Worm (Caenorhabditis elegans) whole organism, young adult: Measurements from ENCODE around the gene C55B6.4.

Experiments used
- B0035.1 ChIP-seq: sonication (generic microtip); optimal IDR thresholded peaks from 2 replicates; lab custom pipeline; 2016; ENCODE audit warnings: missing genetic modification characterization, mild to moderate bottlenecking, missing compliant biosample characterization, missing genotype, missing genetic modification reagents
- B0261.1 ChIP-seq: sonication (generic microtip); optimal IDR thresholded peaks from 2 replicates; lab custom pipeline; 2016; ENCODE audit warnings: mild to moderate bottlenecking, missing genetic modification characterization, moderate library complexity, missing compliant biosample characterization
- C17E4.6 ChIP-seq: fragments of 200-800 bp; sonication (Bioruptor generic); IDR thresholded peaks from 2 replicates; pipeline ENCODE4 v1.3.6; 2022; ENCODE audit warnings: missing genetic modification reagents, missing genetic modification characterization, missing compliant biosample characterization
- K12H6.12 ChIP-seq: fragments of 200-800 bp; sonication (Bioruptor generic); optimal IDR thresholded peaks from 2 replicates; lab custom pipeline; 2018; ENCODE audit warnings: mild to moderate bottlenecking, missing genetic modification characterization, missing compliant biosample characterization
- Y53G8AR.9 ChIP-seq: fragments of 200-800 bp; sonication (Bioruptor generic); conservative IDR thresholded peaks from 2 replicates; pipeline ENCODE4 v1.3.6; 2022; ENCODE audit warnings: missing genetic modification reagents, missing genetic modification characterization, missing compliant biosample characterization
- Y67H2A.10 ChIP-seq: fragments of 200-800 bp; sonication (Bioruptor generic); conservative IDR thresholded peaks from 2 replicates; pipeline ENCODE4 v1.3.6; 2022; ENCODE audit warnings: missing genetic modification reagents, missing genetic modification characterization, missing compliant biosample characterization
- attf-6 ChIP-seq: fragments of 200-800 bp; sonication (Bioruptor generic); IDR thresholded peaks from 2 replicates; pipeline ENCODE4 v1.3.6; 2022; ENCODE audit warnings: missing genetic modification reagents, missing genetic modification characterization, missing compliant biosample characterization
- ccch-3 ChIP-seq: fragments of 200-800 bp; sonication (Bioruptor generic); optimal IDR thresholded peaks from 2 replicates; lab custom pipeline; 2018; ENCODE audit warnings: mild to moderate bottlenecking, missing genetic modification characterization, missing compliant biosample characterization
- cebp-1 ChIP-seq, 2 experiments: fragments of 200-800 bp in 1 of 2; sonication (Bioruptor generic) in 1 of 2; sonication (generic microtip) in 1 of 2; IDR thresholded peaks in 1 of 2; optimal IDR thresholded peaks in 1 of 2; 2 replicates each; pipeline versions ENCODE4 v1.3.6 to Lab custom; 2017 to 2022; ENCODE audit warnings: missing compliant biosample characterization in 2 of 2, missing genetic modification characterization in 2 of 2, mild to moderate bottlenecking in 1 of 2, missing genetic modification reagents in 1 of 2, moderate library complexity in 1 of 2
- ceh-27 ChIP-seq: fragments of 200-800 bp; sonication (Bioruptor generic); optimal IDR thresholded peaks from 2 replicates; lab custom pipeline; 2018; ENCODE audit warnings: mild to moderate bottlenecking, missing genetic modification characterization, moderate library complexity, missing compliant biosample characterization
- ceh-40 ChIP-seq: fragments of 200-800 bp; sonication (Bioruptor generic); IDR thresholded peaks from 2 replicates; pipeline ENCODE4 v1.3.6; 2022; ENCODE audit warnings: missing genetic modification characterization, missing compliant biosample characterization
- chd-7 ChIP-seq: sonication (generic microtip); optimal IDR thresholded peaks from 2 replicates; lab custom pipeline; 2016; ENCODE audit warnings: mild to moderate bottlenecking, missing genetic modification characterization, moderate library complexity, missing compliant biosample characterization
- dox-1 ChIP-seq: fragments of 200-800 bp; sonication (Bioruptor generic); IDR thresholded peaks from 2 replicates; pipeline ENCODE4 v1.3.6; 2022; ENCODE audit warnings: missing genetic modification reagents, missing genetic modification characterization, missing compliant biosample characterization
- egrh-3 ChIP-seq: fragments of 200-800 bp; sonication (Bioruptor generic); IDR thresholded peaks from 2 replicates; pipeline ENCODE4 v1.3.6; 2022; ENCODE audit warnings: missing genetic modification reagents, missing genetic modification characterization, missing compliant biosample characterization
- ekl-4 ChIP-seq: fragments of 200-800 bp; sonication (Bioruptor generic); IDR thresholded peaks from 2 replicates; pipeline ENCODE4 v1.3.6; 2022; ENCODE audit warnings: missing genetic modification reagents, missing genetic modification characterization, missing compliant biosample characterization
- ets-4 ChIP-seq: fragments of 200-800 bp; sonication (Bioruptor generic); optimal IDR thresholded peaks from 2 replicates; lab custom pipeline; 2018; ENCODE audit warnings: mild to moderate bottlenecking, missing genetic modification characterization, missing compliant biosample characterization
- fkh-3 ChIP-seq: sonication (generic microtip); optimal IDR thresholded peaks from 2 replicates; lab custom pipeline; 2016; ENCODE audit warnings: mild to moderate bottlenecking, missing genetic modification characterization, missing compliant biosample characterization
- gei-17 ChIP-seq: fragments of 200-800 bp; sonication (Bioruptor generic); optimal IDR thresholded peaks from 2 replicates; lab custom pipeline; 2018; ENCODE audit warnings: mild to moderate bottlenecking, missing genetic modification characterization, missing compliant biosample characterization
- hlh-12 ChIP-seq: sonication (generic microtip); optimal IDR thresholded peaks from 2 replicates; lab custom pipeline; 2016; ENCODE audit warnings: missing genetic modification characterization, missing compliant biosample characterization
- hlh-26 ChIP-seq: fragments of 200-800 bp; sonication (Bioruptor generic); conservative IDR thresholded peaks from 2 replicates; pipeline ENCODE4 v1.3.6; 2022; ENCODE audit warnings: missing genetic modification reagents, missing genetic modification characterization, missing compliant biosample characterization
- hmg-20 ChIP-seq: fragments of 200-800 bp; sonication (Bioruptor generic); IDR thresholded peaks from 2 replicates; pipeline ENCODE4 v1.3.6; 2022; ENCODE audit warnings: missing genetic modification reagents, missing genetic modification characterization, missing compliant biosample characterization
- hrde-1 ChIP-seq: sonication (generic microtip); optimal IDR thresholded peaks from 2 replicates; lab custom pipeline; 2016; ENCODE audit warnings: missing genetic modification characterization, mild to moderate bottlenecking, missing compliant biosample characterization, moderate library complexity, missing genotype, missing genetic modification reagents, borderline replicate concordance
- lag-1 ChIP-seq: fragments of 200-800 bp; sonication (Bioruptor generic); IDR thresholded peaks from 2 replicates; pipeline ENCODE4 v1.3.6; 2022; ENCODE audit warnings: missing genetic modification reagents, missing genetic modification characterization, missing compliant biosample characterization
- let-607 ChIP-seq, 2 experiments: fragments of 200-800 bp in 1 of 2; sonication (Bioruptor generic) in 1 of 2; sonication (generic microtip) in 1 of 2; optimal IDR thresholded peaks; 2 replicates each; lab custom pipeline; 2016 to 2018; ENCODE audit warnings: mild to moderate bottlenecking in 2 of 2, missing compliant biosample characterization in 2 of 2, missing genetic modification characterization in 2 of 2, moderate library complexity in 2 of 2, missing genotype in 1 of 2
- lin-26 ChIP-seq: fragments of 200-800 bp; sonication (Bioruptor generic); IDR thresholded peaks from 2 replicates; pipeline ENCODE4 v1.3.6; 2022; ENCODE audit warnings: missing genetic modification reagents, missing genetic modification characterization, missing compliant biosample characterization
- lin-54 ChIP-seq: fragments of 200-800 bp; sonication (Bioruptor generic); optimal IDR thresholded peaks from 2 replicates; lab custom pipeline; 2018; ENCODE audit warnings: mild to moderate bottlenecking, missing genetic modification characterization, missing compliant biosample characterization
- madf-6 ChIP-seq: fragments of 200-800 bp; sonication (Bioruptor generic); IDR thresholded peaks from 2 replicates; pipeline ENCODE4 v1.3.6; 2022; ENCODE audit warnings: missing genetic modification reagents, missing genetic modification characterization, missing compliant biosample characterization
- mel-28 ChIP-seq: sonication (generic microtip); optimal IDR thresholded peaks from 2 replicates; lab custom pipeline; 2016; ENCODE audit warnings: borderline replicate concordance, mild to moderate bottlenecking, missing genetic modification characterization, missing compliant biosample characterization
- nfya-1 ChIP-seq: sonication (generic microtip); optimal IDR thresholded peaks from 2 replicates; lab custom pipeline; 2017; ENCODE audit warnings: antibody characterized with exemption, missing compliant biosample characterization, missing genetic modification characterization, borderline replicate concordance; ENCODE audit not compliant: insufficient read depth
- nfya-2 ChIP-seq: fragments of 200-800 bp; sonication (Bioruptor generic); IDR thresholded peaks from 2 replicates; pipeline ENCODE4 v1.3.6; 2022; ENCODE audit warnings: missing genetic modification reagents, missing genetic modification characterization, missing compliant biosample characterization
- nfyb-1 ChIP-seq: fragments of 200-800 bp; sonication (Bioruptor generic); IDR thresholded peaks from 2 replicates; pipeline ENCODE4 v1.3.6; 2022; ENCODE audit warnings: missing genetic modification reagents, missing genetic modification characterization, missing compliant biosample characterization
- nhr-90 ChIP-seq: sonication (generic microtip); optimal IDR thresholded peaks from 2 replicates; lab custom pipeline; 2016; ENCODE audit warnings: missing genotype, mild to moderate bottlenecking, missing genetic modification characterization, missing compliant biosample characterization
- pbrm-1 ChIP-seq: fragments of 200-800 bp; sonication (Bioruptor generic); IDR thresholded peaks from 2 replicates; pipeline ENCODE4 v1.3.6; 2022; ENCODE audit warnings: missing genetic modification reagents, missing genetic modification characterization, missing compliant biosample characterization
- pha-4 ChIP-seq: fragments of 150-350 bp; sonication (generic microtip); optimal IDR thresholded peaks from 2 replicates; lab custom pipeline; 2014; ENCODE audit warnings: missing biosample characterization, missing genetic modification reagents, missing genetic modification characterization
- snpc-3.4 ChIP-seq: sonication (generic microtip); optimal IDR thresholded peaks from 2 replicates; lab custom pipeline; 2017; ENCODE audit warnings: missing genetic modification characterization, mild to moderate bottlenecking, missing compliant biosample characterization, antibody characterized with exemption, moderate library complexity, missing genotype, missing genetic modification reagents
- snpc-4 ChIP-seq, 5 experiments: fragments of 150-350 bp in 1 of 5; sonication (generic microtip) in 4 of 5; optimal IDR thresholded peaks; 2 replicates each; lab custom pipeline; 2014 to 2018; ENCODE audit warnings: missing genetic modification characterization in 5 of 5, missing biosample characterization in 3 of 5, antibody characterized with exemption in 2 of 5, mild to moderate bottlenecking in 2 of 5, missing compliant biosample characterization in 2 of 5, missing genotype in 2 of 5, moderate library complexity in 2 of 5, missing genetic modification reagents in 1 of 5
- tlf-1 ChIP-seq: fragments of 200-800 bp; sonication (Bioruptor generic); optimal IDR thresholded peaks from 2 replicates; lab custom pipeline; 2018; ENCODE audit warnings: mild to moderate bottlenecking, missing genetic modification characterization, missing compliant biosample characterization
- unc-130 ChIP-seq: sonication (generic microtip); optimal IDR thresholded peaks from 2 replicates; lab custom pipeline; 2016; ENCODE audit warnings: missing genetic modification reagents, missing genetic modification characterization, missing compliant biosample characterization
- zfh-2 ChIP-seq: fragments of 200-800 bp; sonication (Bioruptor generic); conservative IDR thresholded peaks from 2 replicates; pipeline ENCODE4 v1.3.6; 2022; ENCODE audit warnings: missing genetic modification reagents, missing genetic modification characterization, missing compliant biosample characterization
- zim-3 ChIP-seq: sonication (generic microtip); optimal IDR thresholded peaks from 2 replicates; lab custom pipeline; 2017; ENCODE audit warnings: mild to moderate bottlenecking, missing genetic modification characterization, moderate library complexity, missing compliant biosample characterization
- ztf-28 ChIP-seq: fragments of 200-800 bp; sonication (Bioruptor generic); IDR thresholded peaks from 2 replicates; pipeline ENCODE4 v1.3.6; 2022; ENCODE audit warnings: missing genetic modification reagents, missing genetic modification characterization, missing compliant biosample characterization

Gene C55B6.4

DNA sequence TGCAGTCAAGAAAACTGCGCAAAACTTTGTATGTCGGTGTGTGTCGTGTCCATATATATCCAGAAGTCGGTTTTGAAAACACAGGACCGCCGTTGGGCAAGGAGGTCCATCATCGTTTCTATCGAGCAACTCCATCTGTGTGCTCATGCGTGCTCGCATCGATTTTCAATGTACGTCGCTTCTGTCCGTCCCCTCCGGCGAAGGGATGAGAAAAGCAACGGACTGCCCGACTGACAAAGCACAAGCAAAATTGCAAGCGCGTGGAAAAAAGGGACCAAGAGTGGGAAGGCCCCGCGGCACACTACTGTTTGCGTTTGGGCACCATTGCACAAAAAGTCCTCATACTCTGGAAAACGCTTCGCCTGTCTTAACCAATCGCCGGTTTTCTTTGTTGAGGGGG, 34.9 kb upstream of the C55B6.4 start:
- TF ChIP-seq zfh-2 (GFP tag; lab: Robert Waterston, UW) = peak; percentile 63
- no peak for TF ChIP-seq cebp-1 (GFP tag; IDR thresholded peaks at IDR 0.05; lab: Robert Waterston, UW)
- TF ChIP-seq cebp-1 (tag; optimal IDR thresholded peaks at IDR 0.05; lab: Kevin White, UChicago) = peak; percentile 14
- no peak for TF ChIP-seq hlh-12
- TF ChIP-seq lin-26 (GFP tag; lab: Robert Waterston, UW) = no peak
- TF ChIP-seq K12H6.12 (tag; lab: Kevin White, UChicago) = peak; percentile 11
- TF ChIP-seq ceh-27 = peak; percentile 6
- no peak for TF ChIP-seq hrde-1
- no peak for TF ChIP-seq unc-130 (GFP tag; lab: Kevin White, UChicago)

DNA sequence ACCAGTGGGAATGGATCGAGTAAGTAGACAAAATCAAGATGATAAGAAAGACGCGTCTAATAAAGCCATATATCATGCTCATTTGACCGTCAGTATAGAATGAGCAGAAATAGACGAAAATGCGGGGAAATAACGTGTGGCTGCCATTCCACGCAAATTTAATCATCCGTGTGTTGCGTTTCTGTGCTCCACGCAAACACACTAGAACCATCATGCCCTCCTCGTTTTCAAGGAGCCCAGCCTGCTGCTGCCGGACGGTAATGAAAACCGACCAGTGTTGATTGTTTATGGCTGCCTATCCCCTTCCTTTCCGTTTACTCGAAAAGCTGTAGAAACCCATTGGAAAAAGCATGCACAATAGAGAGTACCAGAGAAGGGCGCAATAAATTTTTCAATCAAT, 32.7 kb upstream of the C55B6.4 start:
- TF ChIP-seq lin-54 (GFP tag; lab: Kevin White, UChicago) (no peak), nfyb-1 (peak; percentile 33; the same call in 1 of the 2 replicates)

DNA sequence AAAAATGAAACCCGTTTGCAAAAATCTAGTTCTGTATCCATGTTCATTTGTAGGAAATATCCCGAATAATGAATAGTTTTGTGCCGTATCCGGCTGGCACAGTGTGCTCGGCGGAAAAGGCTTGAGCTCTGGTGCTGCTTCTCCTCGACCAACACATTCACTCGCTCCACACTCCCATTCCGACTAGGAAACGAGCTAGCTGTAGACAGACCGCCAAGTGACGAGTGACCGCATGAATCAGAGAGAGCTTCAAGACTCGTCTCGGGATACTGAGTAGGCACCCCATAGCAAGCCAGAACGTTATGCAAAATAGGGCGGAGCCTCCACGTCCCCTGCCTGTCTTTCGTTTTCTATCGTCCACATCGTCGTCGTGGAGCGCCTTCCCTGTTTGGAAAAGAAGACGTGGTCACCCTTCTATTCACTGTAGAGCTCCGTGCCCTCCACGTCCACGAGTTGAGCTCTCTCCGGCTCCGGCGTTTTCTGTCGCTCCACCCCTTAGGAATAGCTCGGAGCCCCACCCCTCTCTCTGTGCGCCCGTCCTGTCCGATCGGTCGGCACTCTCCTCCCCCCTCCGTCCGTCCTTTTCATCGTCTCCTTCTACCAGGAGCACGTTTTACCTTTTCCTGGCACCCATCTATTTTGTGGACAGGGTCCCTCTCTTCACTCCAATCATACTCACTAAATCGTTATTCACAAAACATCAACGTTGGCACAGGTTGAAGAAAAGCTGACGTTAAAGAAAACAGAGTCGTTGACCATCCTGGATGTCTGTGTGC, 30.4 kb upstream of the C55B6.4 start, which contains the start of gene syd-9:
syd-9 (plus strand) TSS at position 394 of the 776 bp plus-strand sequence.
- no peak for TF ChIP-seq ets-4 (GFP tag; lab: Kevin White, UChicago)
- no peak for TF ChIP-seq nfya-2 (GFP tag; lab: Robert Waterston, UW)
- TF ChIP-seq tlf-1 (GFP tag; lab: Kevin White, UChicago) = no peak
- TF ChIP-seq dox-1 (GFP tag; lab: Robert Waterston, UW) = 0 out of 2 replicates have a peak, but pooled peaks have one; percentile 10
- no peak for TF ChIP-seq nhr-90
- 0 out of 2 replicates have a peak, but pooled peaks have one; percentile 16 for TF ChIP-seq lin-26 (GFP tag; lab: Robert Waterston, UW)
- no peak for TF ChIP-seq fkh-3 (tag; lab: Kevin White, UChicago)
- TF ChIP-seq nfyb-1 = 0 out of 2 replicates have a peak, but pooled peaks have one; percentile 25
- TF ChIP-seq C17E4.6 (GFP tag; lab: Robert Waterston, UW) = no peak
- no peak for TF ChIP-seq ceh-40 (GFP tag; lab: Robert Waterston, UW)
- no peak for TF ChIP-seq hmg-20
- TF ChIP-seq gei-17 (GFP tag; lab: Kevin White, UChicago) = no peak
- no peak for TF ChIP-seq ceh-27
- peak; percentile 76; the same call in 1 of the 2 replicates for TF ChIP-seq egrh-3 (GFP tag; lab: Robert Waterston, UW)
- TF ChIP-seq K12H6.12 (tag; lab: Kevin White, UChicago) = peak; percentile 50
- peak; percentile 8 for TF ChIP-seq chd-7 (tag; lab: Kevin White, UChicago)
- TF ChIP-seq attf-6 (GFP tag; lab: Robert Waterston, UW) = no peak
- TF ChIP-seq B0035.1 (tag; lab: Kevin White, UChicago) = no peak
- TF ChIP-seq Y67H2A.10 (GFP tag; lab: Robert Waterston, UW) = no peak
- no peak for TF ChIP-seq mel-28 (tag; lab: Kevin White, UChicago)
- TF ChIP-seq zim-3 (tag; lab: Kevin White, UChicago) = peak; percentile 63
- no peak for TF ChIP-seq pbrm-1
- no peak for TF ChIP-seq B0261.1 (tag; lab: Kevin White, UChicago)
- TF ChIP-seq lag-1 (GFP tag; lab: Robert Waterston, UW) = no peak
- TF ChIP-seq zfh-2 (GFP tag; lab: Robert Waterston, UW) = peak; percentile 84
- TF ChIP-seq ztf-28 (GFP tag; lab: Robert Waterston, UW) = no peak
- TF ChIP-seq madf-6 (GFP tag; lab: Robert Waterston, UW) = no peak
- TF ChIP-seq ccch-3 (GFP tag; lab: Kevin White, UChicago) = no peak
- no peak for TF ChIP-seq let-607 (tag; optimal IDR thresholded peaks at IDR 0.05; lab: Kevin White, UChicago)
- TF ChIP-seq pha-4 (tag; lab: Kevin White, UChicago) = no peak
- no peak for TF ChIP-seq Y53G8AR.9
- TF ChIP-seq snpc-4 (GFP tag; optimal IDR thresholded peaks at IDR 0.05; lab: Kevin White, UChicago) = no peak
- no peak for TF ChIP-seq snpc-4 (tag; optimal IDR thresholded peaks at IDR 0.05; lab: Kevin White, UChicago)
- TF ChIP-seq hlh-26 (GFP tag; lab: Robert Waterston, UW) = no peak
- TF ChIP-seq snpc-3.4 (tag; lab: Kevin White, UChicago) = no peak
- peak; percentile 23; the same call in 1 of the 2 replicates for TF ChIP-seq ekl-4 (GFP tag; lab: Robert Waterston, UW)
- no peak for TF ChIP-seq nfya-1 (tag; lab: Kevin White, UChicago)
